Fruit fly (Drosophila melanogaster): ENCODE data around the gene Sirt7.
A peak's percentile ranks its signal among the peaks of the same experiment; 100 is the strongest.

Sirt7 gene

dm6 chr3R:29049055-29049722 lies 6.5 kb upstream of the Sirt7 start, which contains the start of gene CG11837 (continued):
- TF ChIP-seq CG2116 (GFP tag; optimal IDR thresholded peaks at IDR 0.05), result no peak
- TF ChIP-seq vfl (GFP tag; optimal IDR thresholded peaks at IDR 0.05), result no peak
- no peak for TF ChIP-seq CG7987 (GFP tag; optimal IDR thresholded peaks at IDR 0.05)
- TF ChIP-seq gfzf (GFP tag; optimal IDR thresholded peaks at IDR 0.05), result no peak
- peak; percentile 14; the same call in 1 of the 3 replicates for TF ChIP-seq CG34422 (GFP tag; IDR thresholded peaks at IDR 0.05)
- no peak for TF ChIP-seq CG11560 (tag; IDR thresholded peaks at IDR 0.05)
- TF ChIP-seq Hsf (GFP tag; optimal IDR thresholded peaks at IDR 0.05), result no peak
- no peak for TF ChIP-seq sr (GFP tag; IDR thresholded peaks at IDR 0.05)
- no peak for TF ChIP-seq Atf-2 (GFP tag; optimal IDR thresholded peaks at IDR 0.05)
- TF ChIP-seq emc (GFP tag; optimal IDR thresholded peaks at IDR 0.05), result no peak
- TF ChIP-seq CG6654 (GFP tag; optimal IDR thresholded peaks at IDR 0.05), result no peak
- no peak for TF ChIP-seq lbe (GFP tag; optimal IDR thresholded peaks at IDR 0.05)
- no peak for TF ChIP-seq Side (GFP tag; optimal IDR thresholded peaks at IDR 0.05)
- TF ChIP-seq Dp (GFP tag; optimal IDR thresholded peaks at IDR 0.05), result peak; percentile 5
- no peak for TF ChIP-seq cwo (GFP tag; optimal IDR thresholded peaks at IDR 0.05)
- TF ChIP-seq CG10565 (GFP tag; optimal IDR thresholded peaks at IDR 0.05), result no peak
- no peak for TF ChIP-seq pfk (GFP tag; optimal IDR thresholded peaks at IDR 0.05)
- TF ChIP-seq HLH4C (GFP tag; IDR thresholded peaks at IDR 0.05; ENCODE audit: partially characterized antibody), result no peak
- no peak for TF ChIP-seq CG16779 (GFP tag; IDR thresholded peaks at IDR 0.05)
- no peak for TF ChIP-seq CTCF (GFP tag; optimal IDR thresholded peaks at IDR 0.05)
- no peak for TF ChIP-seq CG7357 (GFP tag; IDR thresholded peaks at IDR 0.05)
- TF ChIP-seq gsb-n (tag; optimal IDR thresholded peaks at IDR 0.05), result no peak
- TF ChIP-seq Gsc (GFP tag; IDR thresholded peaks at IDR 0.05), result no peak
- TF ChIP-seq zf30C (GFP tag; optimal IDR thresholded peaks at IDR 0.05), result no peak
- no peak for TF ChIP-seq CG31224 (GFP tag; IDR thresholded peaks at IDR 0.05)
- no peak for TF ChIP-seq CG17186 (GFP tag; optimal IDR thresholded peaks at IDR 0.05)
- no peak for TF ChIP-seq CG5953 (GFP tag; IDR thresholded peaks at IDR 0.05)
- TF ChIP-seq CrebB (tag; optimal IDR thresholded peaks at IDR 0.05), result no peak
- TF ChIP-seq Bdp1 (GFP tag; optimal IDR thresholded peaks at IDR 0.05), result no peak
- TF ChIP-seq Max (GFP tag; optimal IDR thresholded peaks at IDR 0.05), result no peak
- no peak for TF ChIP-seq Kr (GFP tag; optimal IDR thresholded peaks at IDR 0.05)
- TF ChIP-seq CG2129 (GFP tag; IDR thresholded peaks at IDR 0.05; ENCODE audit: partially characterized antibody), result no peak
- TF ChIP-seq CG17385 (GFP tag; optimal IDR thresholded peaks at IDR 0.05), result peak; percentile 93
- TF ChIP-seq row (GFP tag; IDR thresholded peaks at IDR 0.05), result no peak
- TF ChIP-seq ap (GFP tag; IDR thresholded peaks at IDR 0.05), result no peak
- no peak for TF ChIP-seq disco-r (GFP tag; optimal IDR thresholded peaks at IDR 0.05)
- no peak for TF ChIP-seq eyg (GFP tag; optimal IDR thresholded peaks at IDR 0.05)
- TF ChIP-seq CG34224 (GFP tag; IDR thresholded peaks at IDR 0.05; ENCODE audit: partially characterized antibody), result peak; percentile 56; the same call in 1 of the 3 replicates
- no peak for TF ChIP-seq CG8290 (GFP tag; optimal IDR thresholded peaks at IDR 0.05)
- no peak for TF ChIP-seq CG8290 (tag; optimal IDR thresholded peaks at IDR 0.05)
- TF ChIP-seq br (optimal IDR thresholded peaks at IDR 0.05), result no peak
- no peak for TF ChIP-seq lilli (GFP tag; optimal IDR thresholded peaks at IDR 0.05)
- TF ChIP-seq cg (GFP tag; optimal IDR thresholded peaks at IDR 0.05), result no peak
- no peak for TF ChIP-seq CG8388 (GFP tag; optimal IDR thresholded peaks at IDR 0.05)
- no peak for TF ChIP-seq CG42726 (GFP tag; IDR thresholded peaks at IDR 0.05; ENCODE audit: partially characterized antibody)
- no peak for TF ChIP-seq gt (GFP tag; IDR thresholded peaks at IDR 0.05)
- no peak for TF ChIP-seq CG12299 (tag; optimal IDR thresholded peaks at IDR 0.05)
- TF ChIP-seq ERR (GFP tag; optimal IDR thresholded peaks at IDR 0.05), result no peak
- TF ChIP-seq CG4360 (GFP tag; IDR thresholded peaks at IDR 0.05), result no peak
- TF ChIP-seq Doc2 (GFP tag; IDR thresholded peaks at IDR 0.05), result no peak
- no peak for TF ChIP-seq CG18011 (GFP tag; optimal IDR thresholded peaks at IDR 0.05)
- peak; percentile 49 for TF ChIP-seq Dref (GFP tag; IDR thresholded peaks at IDR 0.05)

All from whole organism, embryonic.